Fruit fly (Drosophila melanogaster) whole organism, prepupa: Measurements from ENCODE around the gene CG13088.

Experiments used
- Blimp-1 ChIP-seq: fragments of 200-800 bp; sonication (Bioruptor generic); optimal IDR thresholded peaks from 3 replicates; lab custom pipeline; 2017; ENCODE audit warnings: missing biosample characterization, missing genetic modification characterization, mild to moderate bottlenecking, moderate library complexity, missing genetic modification reagents
- CG10631 ChIP-seq: fragments of 200-800 bp; sonication (Bioruptor generic); optimal IDR thresholded peaks from 2 replicates; lab custom pipeline; 2016; ENCODE audit warnings: missing biosample characterization, missing genetic modification characterization
- CG10669 ChIP-seq: fragments of 200-800 bp; sonication (Bioruptor generic); optimal IDR thresholded peaks from 3 replicates; lab custom pipeline; 2018; ENCODE audit warnings: missing biosample characterization, mild to moderate bottlenecking, missing genetic modification characterization, moderate library complexity
- CG11294 ChIP-seq: fragments of 200-800 bp; sonication (Bioruptor generic); IDR thresholded peaks from 2 replicates; pipeline ENCODE4 v1.3.6; 2022; ENCODE audit warnings: missing biosample characterization, missing genetic modification characterization
- CG11762 ChIP-seq: fragments of 200-800 bp; sonication (Bioruptor generic); optimal IDR thresholded peaks from 3 replicates; lab custom pipeline; 2016; ENCODE audit warnings: missing biosample characterization, missing genetic modification characterization; ENCODE audit not compliant: insufficient read depth
- CG11902 ChIP-seq: fragments of 200-800 bp; sonication (Bioruptor generic); optimal IDR thresholded peaks from 3 replicates; lab custom pipeline; 2016; ENCODE audit warnings: missing biosample characterization, missing genetic modification characterization
- CG16779 ChIP-seq: fragments of 200-800 bp; sonication (Bioruptor generic); optimal IDR thresholded peaks from 3 replicates; lab custom pipeline; 2017; ENCODE audit warnings: missing biosample characterization, mild to moderate bottlenecking, missing genetic modification characterization
- CG3032 ChIP-seq: fragments of 200-800 bp; optimal IDR thresholded peaks from 2 replicates; lab custom pipeline; 2019; ENCODE audit warnings: missing biosample characterization, mild to moderate bottlenecking, missing genetic modification characterization, moderate library complexity
- CG32006 ChIP-seq: fragments of 200-800 bp; sonication (Bioruptor generic); optimal IDR thresholded peaks from 3 replicates; lab custom pipeline; 2017; ENCODE audit warnings: missing biosample characterization, mild to moderate bottlenecking, missing genetic modification characterization
- CG34406 ChIP-seq: fragments of 200-800 bp; sonication (Bioruptor generic); optimal IDR thresholded peaks from 3 replicates; lab custom pipeline; 2016; ENCODE audit warnings: missing biosample characterization, missing genetic modification characterization
- CG3919 ChIP-seq: fragments of 200-800 bp; sonication (Bioruptor generic); optimal IDR thresholded peaks from 3 replicates; lab custom pipeline; 2016; ENCODE audit warnings: missing biosample characterization, missing genetic modification characterization
- CG4318 ChIP-seq: fragments of 200-800 bp; sonication (Bioruptor generic); optimal IDR thresholded peaks from 3 replicates; lab custom pipeline; 2017; ENCODE audit warnings: missing biosample characterization, mild to moderate bottlenecking, missing genetic modification characterization
- CG6163 ChIP-seq: fragments of 200-800 bp; sonication (Bioruptor generic); IDR thresholded peaks from 3 replicates; pipeline ENCODE4 v1.3.6; 2022; ENCODE audit warnings: missing biosample characterization, missing genetic modification characterization
- CG6276 ChIP-seq: fragments of 200-800 bp; sonication (Bioruptor generic); optimal IDR thresholded peaks from 2 replicates; lab custom pipeline; 2017; ENCODE audit warnings: missing biosample characterization, mild to moderate bottlenecking, missing genetic modification characterization
- CG6792 ChIP-seq: fragments of 200-800 bp; sonication (Bioruptor generic); optimal IDR thresholded peaks from 3 replicates; lab custom pipeline; 2016; ENCODE audit warnings: missing biosample characterization, missing genetic modification characterization
- CG6808 ChIP-seq: fragments of 200-800 bp; sonication (Bioruptor generic); optimal IDR thresholded peaks from 3 replicates; lab custom pipeline; 2017; ENCODE audit warnings: missing biosample characterization, missing genetic modification characterization, mild to moderate bottlenecking, moderate library complexity, missing genetic modification reagents
- CG7368 ChIP-seq: fragments of 200-800 bp; sonication (Bioruptor generic); optimal IDR thresholded peaks from 3 replicates; lab custom pipeline; 2016; ENCODE audit warnings: missing biosample characterization, missing genetic modification characterization
- CG8632 ChIP-seq: fragments of 200-800 bp; sonication (Bioruptor generic); optimal IDR thresholded peaks from 3 replicates; lab custom pipeline; 2016; ENCODE audit warnings: missing biosample characterization, missing genetic modification characterization
- Eip75B ChIP-seq: fragments of 200-800 bp; sonication (Bioruptor generic); optimal IDR thresholded peaks from 3 replicates; lab custom pipeline; 2016; ENCODE audit warnings: missing biosample characterization, missing genetic modification characterization
- Eip78C ChIP-seq: fragments of 200-800 bp; sonication (Bioruptor generic); peaks from one replicate; lab custom pipeline; 2016; ENCODE audit warnings: missing biosample characterization, missing genetic modification characterization
- Ets21C ChIP-seq: fragments of 200-800 bp; sonication (Bioruptor generic); optimal IDR thresholded peaks from 3 replicates; lab custom pipeline; 2016; ENCODE audit warnings: missing biosample characterization, missing genetic modification characterization
- Ets96B ChIP-seq: fragments of 200-800 bp; optimal IDR thresholded peaks from 2 replicates; lab custom pipeline; 2019; ENCODE audit warnings: missing biosample characterization, mild to moderate bottlenecking, missing genetic modification characterization, moderate library complexity
- Hr39 ChIP-seq: fragments of 200-800 bp; sonication (Bioruptor generic); optimal IDR thresholded peaks from 2 replicates; lab custom pipeline; 2016; ENCODE audit warnings: missing biosample characterization, missing genetic modification characterization
- Met ChIP-seq: fragments of 200-800 bp; sonication (Bioruptor generic); optimal IDR thresholded peaks from 3 replicates; lab custom pipeline; 2016; ENCODE audit warnings: missing biosample characterization, missing genetic modification characterization
- OdsH ChIP-seq: fragments of 200-800 bp; sonication (Bioruptor generic); optimal IDR thresholded peaks from 3 replicates; lab custom pipeline; 2016; ENCODE audit warnings: missing biosample characterization, missing genetic modification characterization
- Smox ChIP-seq: fragments of 200-800 bp; sonication (Bioruptor generic); optimal IDR thresholded peaks from 3 replicates; lab custom pipeline; 2016; ENCODE audit warnings: missing biosample characterization, missing genetic modification characterization
- Sox14 ChIP-seq: fragments of 200-800 bp; sonication (Bioruptor generic); optimal IDR thresholded peaks from 3 replicates; lab custom pipeline; 2016; ENCODE audit warnings: missing biosample characterization, missing genetic modification characterization
- Sox15 ChIP-seq: fragments of 200-800 bp; sonication (Bioruptor generic); optimal IDR thresholded peaks from 3 replicates; lab custom pipeline; 2016; ENCODE audit warnings: missing biosample characterization, missing genetic modification characterization
- achi ChIP-seq: fragments of 200-800 bp; sonication (Bioruptor generic); optimal IDR thresholded peaks from 3 replicates; lab custom pipeline; 2016; ENCODE audit warnings: missing biosample characterization, missing genetic modification characterization
- cyc ChIP-seq: fragments of 200-800 bp; sonication (Bioruptor generic); optimal IDR thresholded peaks from 3 replicates; lab custom pipeline; 2016; ENCODE audit warnings: missing biosample characterization, missing genetic modification characterization
- dsx ChIP-seq: fragments of 200-800 bp; optimal IDR thresholded peaks from 3 replicates; lab custom pipeline; 2019; ENCODE audit warnings: missing biosample characterization, mild to moderate bottlenecking, missing genetic modification characterization, moderate library complexity; ENCODE audit not compliant: poor library complexity, severe bottlenecking
- esn ChIP-seq: fragments of 200-800 bp; sonication (Bioruptor generic); optimal IDR thresholded peaks from 2 replicates; lab custom pipeline; 2016; ENCODE audit warnings: missing biosample characterization, mild to moderate bottlenecking, missing genetic modification characterization, moderate library complexity
- fd59A ChIP-seq: fragments of 200-800 bp; sonication (Bioruptor generic); optimal IDR thresholded peaks from 2 replicates; lab custom pipeline; 2017; ENCODE audit warnings: missing biosample characterization, mild to moderate bottlenecking, missing genetic modification characterization, missing genetic modification reagents
- fkh ChIP-seq: fragments of 200-800 bp; sonication (Bioruptor generic); optimal IDR thresholded peaks from 3 replicates; lab custom pipeline; 2017; ENCODE audit warnings: missing biosample characterization, mild to moderate bottlenecking, missing genetic modification characterization, moderate library complexity
- lz ChIP-seq: fragments of 200-800 bp; sonication (Bioruptor generic); optimal IDR thresholded peaks from 3 replicates; lab custom pipeline; 2016; ENCODE audit warnings: missing biosample characterization, missing genetic modification characterization
- net ChIP-seq: fragments of 200-800 bp; sonication (Bioruptor generic); optimal IDR thresholded peaks from 3 replicates; lab custom pipeline; 2016; ENCODE audit warnings: missing biosample characterization, missing genetic modification characterization
- salr ChIP-seq, 2 experiments: fragments of 200-800 bp; sonication (Bioruptor generic); optimal IDR thresholded peaks; 3 replicates each; lab custom pipeline; 2016 to 2018; ENCODE audit warnings: missing biosample characterization in 2 of 2, missing genetic modification characterization in 2 of 2, mild to moderate bottlenecking in 1 of 2
- spab ChIP-seq: fragments of 200-800 bp; sonication (Bioruptor generic); optimal IDR thresholded peaks from 2 replicates; lab custom pipeline; 2017; ENCODE audit warnings: missing biosample characterization, mild to moderate bottlenecking, missing genetic modification characterization, missing genetic modification reagents
- ss ChIP-seq, 2 experiments: fragments of 200-800 bp; sonication (Bioruptor generic); optimal IDR thresholded peaks; 2 replicates in 1 of 2; 3 replicates in 1 of 2; lab custom pipeline; 2017 to 2018; ENCODE audit warnings: mild to moderate bottlenecking in 2 of 2, missing biosample characterization in 2 of 2, missing genetic modification characterization in 2 of 2, moderate library complexity in 1 of 2
- topi ChIP-seq: fragments of 200-800 bp; sonication (Bioruptor generic); optimal IDR thresholded peaks from 3 replicates; lab custom pipeline; 2016; ENCODE audit warnings: missing biosample characterization, missing genetic modification characterization
- vri ChIP-seq: fragments of 200-800 bp; sonication (Bioruptor generic); optimal IDR thresholded peaks from 3 replicates; lab custom pipeline; 2016; ENCODE audit warnings: missing biosample characterization, mild to moderate bottlenecking, missing genetic modification characterization

CG13088 gene

dm6 chr2L:8464107-8464582 is 24.6 kb upstream of the CG13088 start, which contains the start of gene prg (continued):
- peak; percentile 62 for TF ChIP-seq cyc (GFP tag; lab: Kevin White, UChicago)
- peak in 1 of 2 experiments; percentile 2 for TF ChIP-seq salr (GFP tag; optimal IDR thresholded peaks at IDR 0.05; lab: Kevin White, UChicago)
- TF ChIP-seq lz (GFP tag; lab: Kevin White, UChicago) = peak; percentile 51
- peak; percentile 46 for TF ChIP-seq CG10669 (GFP tag; lab: Kevin White, UChicago)
- no peak for TF ChIP-seq spab (GFP tag; lab: Kevin White, UChicago)
- TF ChIP-seq CG10631 (GFP tag; lab: Kevin White, UChicago) = peak; percentile 53
- peak; percentile 52 for TF ChIP-seq CG34406 (GFP tag; lab: Kevin White, UChicago)
- TF ChIP-seq vri = peak; percentile 19
- peak; percentile 49 for TF ChIP-seq net (GFP tag; lab: Kevin White, UChicago)
- TF ChIP-seq Eip78C (GFP tag; lab: Kevin White, UChicago) = peak; percentile 90
- peak; percentile 52 for TF ChIP-seq Hr39
- peak; percentile 70 for TF ChIP-seq esn (GFP tag; lab: Kevin White, UChicago)
- peak; percentile 49 for TF ChIP-seq CG11902 (GFP tag; lab: Kevin White, UChicago)
- peak; percentile 67 for TF ChIP-seq Ets96B (tag; lab: Kevin White, UChicago)
- TF ChIP-seq CG3919 (GFP tag; lab: Kevin White, UChicago) = peak; percentile 75
- peak; percentile 75 for TF ChIP-seq topi (GFP tag; lab: Kevin White, UChicago)
- peak; percentile 9 for TF ChIP-seq CG16779 (tag; lab: Kevin White, UChicago)
- TF ChIP-seq CG6276 (GFP tag; lab: Kevin White, UChicago) = peak; percentile 41
- TF ChIP-seq Blimp-1 = no peak
- no peak for TF ChIP-seq fd59A (GFP tag; lab: Kevin White, UChicago)
- peak; percentile 77 for TF ChIP-seq Met (GFP tag; lab: Kevin White, UChicago)
- no peak for TF ChIP-seq Sox15 (GFP tag; lab: Kevin White, UChicago)
- TF ChIP-seq CG32006 (GFP tag; lab: Kevin White, UChicago) = peak; percentile 54
- TF ChIP-seq CG6808 (GFP tag; lab: Kevin White, UChicago) = peak; percentile 21
- peak; percentile 77 for TF ChIP-seq Eip75B (GFP tag; lab: Kevin White, UChicago)
- TF ChIP-seq CG11294 (GFP tag; lab: Robert Waterston, UW) = 0 out of 2 replicates have a peak, but pooled peaks have one; percentile 16
- TF ChIP-seq Smox (GFP tag; lab: Kevin White, UChicago) = peak; percentile 73
- TF ChIP-seq dsx = peak; percentile 38
- TF ChIP-seq achi = peak; percentile 51
- TF ChIP-seq CG4318 (GFP tag; lab: Kevin White, UChicago) = peak; percentile 51
- TF ChIP-seq Ets21C (GFP tag; lab: Kevin White, UChicago) = peak; percentile 45
- TF ChIP-seq CG11762 (GFP tag; lab: Kevin White, UChicago) = no peak
- peak; percentile 42 for TF ChIP-seq CG6163 (GFP tag; lab: Robert Waterston, UW)
- peak; percentile 51 for TF ChIP-seq CG6792 (GFP tag; lab: Kevin White, UChicago)
- peak; percentile 70 for TF ChIP-seq Sox14 (GFP tag; lab: Kevin White, UChicago)
- peak; percentile 58 for TF ChIP-seq CG8632 (GFP tag; lab: Kevin White, UChicago)
- peak; percentile 41 for TF ChIP-seq CG3032
- TF ChIP-seq ss (GFP tag; optimal IDR thresholded peaks at IDR 0.05; lab: Kevin White, UChicago) = peak; percentile 7 to 54
- peak; percentile 75 for TF ChIP-seq fkh
- TF ChIP-seq CG7368 (GFP tag; lab: Kevin White, UChicago) = peak; percentile 17
- peak; percentile 64 for TF ChIP-seq OdsH (GFP tag; lab: Kevin White, UChicago)
